Worm (Caenorhabditis elegans): ENCODE data around the gene plpr-1.

Gene plpr-1

DNA sequence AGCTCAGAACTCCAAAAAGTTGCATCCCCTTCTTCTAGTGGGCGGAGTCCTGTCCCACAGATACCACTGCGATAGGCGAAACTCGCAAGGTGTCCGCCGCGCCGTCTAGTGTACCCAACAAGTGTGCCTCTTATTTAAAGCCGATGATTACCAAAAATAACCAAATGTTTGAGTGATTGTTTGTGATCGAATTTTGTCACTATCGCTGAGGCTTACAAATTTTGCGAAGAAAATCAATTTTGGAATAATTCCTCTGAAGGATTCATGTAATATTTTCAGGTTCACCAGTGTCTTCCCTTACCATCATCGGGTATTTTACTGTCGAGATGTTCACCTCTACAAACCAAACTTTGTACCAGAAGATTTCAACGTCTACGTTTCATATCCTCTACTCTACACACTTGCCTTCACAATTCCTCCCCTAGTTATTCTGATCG lies 2.0 kb downstream of the plpr-1 start (continued):
- TF ChIP-seq ztf-11 (tag; optimal IDR thresholded peaks at IDR 0.05) (no peak), mml-1 (tag; optimal IDR thresholded peaks at IDR 0.05) (no peak), ceh-16 (tag; optimal IDR thresholded peaks at IDR 0.05) (no peak), pqm-1 (tag; optimal IDR thresholded peaks at IDR 0.05) (peak; percentile 77), nhr-43 (tag; optimal IDR thresholded peaks at IDR 0.05; ENCODE audit: poor library complexity, severe bottlenecking) (peak; percentile 87), ZK546.5 (tag; optimal IDR thresholded peaks at IDR 0.05) (no peak), ceh-28 (tag; optimal IDR thresholded peaks at IDR 0.05) (peak; percentile 84), mdl-1 (tag; optimal IDR thresholded peaks at IDR 0.05) (no peak)

ce11 chrII:11226379-11226778 lies 4.3 kb downstream of the plpr-1 start, which contains the start of gene T06D8.2:
TSS of gene T06D8.2 (plus strand) at chrII:11226679.
- TF ChIP-seq nhr-23 (tag; optimal IDR thresholded peaks at IDR 0.05), result no peak
- TF ChIP-seq hmg-11 (tag; optimal IDR thresholded peaks at IDR 0.05), result no peak
- no peak for TF ChIP-seq mml-1 (tag; optimal IDR thresholded peaks at IDR 0.05)
- TF ChIP-seq nfya-1 (tag; optimal IDR thresholded peaks at IDR 0.05; ENCODE audit: insufficient read depth), result no peak
- no peak for TF ChIP-seq nhr-12 (tag; optimal IDR thresholded peaks at IDR 0.05)
- TF ChIP-seq lsy-12 (tag; optimal IDR thresholded peaks at IDR 0.05), result no peak
- TF ChIP-seq nhr-76 (tag; optimal IDR thresholded peaks at IDR 0.05), result no peak
- TF ChIP-seq skn-1 (tag; optimal IDR thresholded peaks at IDR 0.05), result no peak
- no peak for TF ChIP-seq ztf-11 (tag; optimal IDR thresholded peaks at IDR 0.05)
- TF ChIP-seq lin-39 (tag; optimal IDR thresholded peaks at IDR 0.05), result no peak
- TF ChIP-seq ceh-28 (tag; optimal IDR thresholded peaks at IDR 0.05), result no peak
- no peak for TF ChIP-seq unc-62 (GFP tag; optimal IDR thresholded peaks at IDR 0.05)
- TF ChIP-seq nhr-237 (tag; optimal IDR thresholded peaks at IDR 0.05), result no peak
- no peak for TF ChIP-seq jun-1 (tag; optimal IDR thresholded peaks at IDR 0.05)
- TF ChIP-seq fos-1 (tag; optimal IDR thresholded peaks at IDR 0.05), result no peak
- TF ChIP-seq ceh-16 (tag; optimal IDR thresholded peaks at IDR 0.05), result no peak
- no peak for TF ChIP-seq sea-2 (GFP tag; optimal IDR thresholded peaks at IDR 0.05)
- no peak for TF ChIP-seq ztf-4 (tag; optimal IDR thresholded peaks at IDR 0.05)

- TF ChIP-seq mml-1 (tag; optimal IDR thresholded peaks at IDR 0.05), result no peak
- no peak for TF ChIP-seq egl-27 (tag; optimal IDR thresholded peaks at IDR 0.05)
- no peak for TF ChIP-seq nhr-25 (tag; optimal IDR thresholded peaks at IDR 0.05)
- no peak for TF ChIP-seq nhr-28 (tag; optimal IDR thresholded peaks at IDR 0.05)
- no peak for TF ChIP-seq lsy-12 (tag; optimal IDR thresholded peaks at IDR 0.05)
- TF ChIP-seq daf-12 (tag; optimal IDR thresholded peaks at IDR 0.05), result no peak
- no peak for TF ChIP-seq eor-1 (tag; optimal IDR thresholded peaks at IDR 0.05)
- TF ChIP-seq unc-62 (GFP tag; optimal IDR thresholded peaks at IDR 0.05), result no peak
- TF ChIP-seq sea-2 (GFP tag; optimal IDR thresholded peaks at IDR 0.05), result no peak
- TF ChIP-seq fkh-2 (tag; optimal IDR thresholded peaks at IDR 0.05), result no peak
- no peak for TF ChIP-seq ZK546.5 (tag; optimal IDR thresholded peaks at IDR 0.05)
- TF ChIP-seq lin-39 (tag; optimal IDR thresholded peaks at IDR 0.05), result no peak
- no peak for TF ChIP-seq nhr-12 (tag; optimal IDR thresholded peaks at IDR 0.05)
- TF ChIP-seq ceh-82 (tag; optimal IDR thresholded peaks at IDR 0.05), result no peak
- no peak for TF ChIP-seq nhr-67 (tag; optimal IDR thresholded peaks at IDR 0.05)
- no peak for TF ChIP-seq ceh-28 (tag; optimal IDR thresholded peaks at IDR 0.05)
- no peak for TF ChIP-seq nhr-11 (tag; optimal IDR thresholded peaks at IDR 0.05)
- no peak for TF ChIP-seq lin-15B (tag; optimal IDR thresholded peaks at IDR 0.05)
Measured at ce11 chrII:11234751-11235150, 12.6 kb downstream of the plpr-1 start, which contains the start of gene cox-15. TSS of gene cox-15 (minus strand) at chrII:11234952.

DNA sequence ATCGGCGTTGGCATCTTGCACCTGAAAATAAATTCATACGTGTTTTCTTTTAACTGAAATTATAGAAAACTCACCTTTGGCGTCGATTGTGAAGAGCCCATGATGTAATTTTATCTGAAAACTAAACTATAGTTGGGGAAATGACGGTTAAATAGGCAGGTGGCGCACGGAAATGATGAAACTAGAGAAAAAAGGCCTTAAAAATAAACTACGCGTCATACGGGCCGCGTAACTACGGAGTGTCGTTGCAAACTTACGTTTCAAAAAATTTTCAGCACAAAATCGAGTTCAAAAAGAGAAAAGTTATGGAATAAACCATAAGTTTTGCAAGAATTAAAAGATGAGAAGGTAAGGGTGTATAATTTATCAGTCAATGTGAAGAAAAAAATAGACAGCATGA lies 14.2 kb downstream of the plpr-1 start, which contains the start of gene cchl-1:
cchl-1 (minus strand) TSS at position 114 of the 400 bp plus-strand sequence.
- no peak for TF ChIP-seq mml-1 (tag; optimal IDR thresholded peaks at IDR 0.05)
- TF ChIP-seq fkh-2 (tag; optimal IDR thresholded peaks at IDR 0.05), result no peak
- no peak for TF ChIP-seq mdl-1 (tag; optimal IDR thresholded peaks at IDR 0.05)
- no peak for TF ChIP-seq lsy-12 (tag; optimal IDR thresholded peaks at IDR 0.05)
- no peak for TF ChIP-seq daf-12 (tag; optimal IDR thresholded peaks at IDR 0.05)
- TF ChIP-seq ama-1 (optimal IDR thresholded peaks at IDR 0.05), result peak; percentile 44
- no peak for TF ChIP-seq nhr-23 (tag; optimal IDR thresholded peaks at IDR 0.05)
- no peak for TF ChIP-seq ceh-82 (tag; optimal IDR thresholded peaks at IDR 0.05)
- TF ChIP-seq nfya-1 (tag; optimal IDR thresholded peaks at IDR 0.05; ENCODE audit: insufficient read depth), result peak; percentile 32
- peak; percentile 36 for TF ChIP-seq pha-4 (tag; optimal IDR thresholded peaks at IDR 0.05)
- no peak for TF ChIP-seq ceh-9 (tag; optimal IDR thresholded peaks at IDR 0.05)
- peak; percentile 29 for TF ChIP-seq lin-15B (tag; optimal IDR thresholded peaks at IDR 0.05)
- no peak for TF ChIP-seq snpc-4 (tag; optimal IDR thresholded peaks at IDR 0.05)
- TF ChIP-seq elt-2 (tag; optimal IDR thresholded peaks at IDR 0.05), result peak; percentile 32
- no peak for TF ChIP-seq unc-39 (tag; optimal IDR thresholded peaks at IDR 0.05)
- TF ChIP-seq hmg-11 (tag; optimal IDR thresholded peaks at IDR 0.05), result peak; percentile 21
- no peak for TF ChIP-seq zag-1 (tag; optimal IDR thresholded peaks at IDR 0.05)
- TF ChIP-seq aly-2 (tag; optimal IDR thresholded peaks at IDR 0.05), result no peak
- no peak for TF ChIP-seq nhr-76 (tag; optimal IDR thresholded peaks at IDR 0.05)
- no peak for TF ChIP-seq egl-5 (tag; optimal IDR thresholded peaks at IDR 0.05)
- no peak for TF ChIP-seq ceh-28 (tag; optimal IDR thresholded peaks at IDR 0.05)
- no peak for TF ChIP-seq nhr-237 (tag; optimal IDR thresholded peaks at IDR 0.05)
- TF ChIP-seq nhr-43 (tag; optimal IDR thresholded peaks at IDR 0.05; ENCODE audit: poor library complexity, severe bottlenecking), result no peak
- no peak for TF ChIP-seq fkh-10 (GFP tag; optimal IDR thresholded peaks at IDR 0.05)
- TF ChIP-seq nhr-77 (tag; optimal IDR thresholded peaks at IDR 0.05), result no peak
- TF ChIP-seq ceh-16 (tag; optimal IDR thresholded peaks at IDR 0.05), result no peak
- TF ChIP-seq tbx-2 (tag; optimal IDR thresholded peaks at IDR 0.05), result no peak
- TF ChIP-seq nhr-11 (tag; optimal IDR thresholded peaks at IDR 0.05), result no peak
- no peak for TF ChIP-seq ztf-4 (tag; optimal IDR thresholded peaks at IDR 0.05)
- no peak for TF ChIP-seq nhr-25 (tag; optimal IDR thresholded peaks at IDR 0.05)
- TF ChIP-seq elt-1 (tag; optimal IDR thresholded peaks at IDR 0.05), result no peak
- no peak for TF ChIP-seq pqm-1 (tag; optimal IDR thresholded peaks at IDR 0.05)
- no peak for TF ChIP-seq lin-39 (tag; optimal IDR thresholded peaks at IDR 0.05)
